Fruit fly (Drosophila melanogaster) Kc167 (cell line): ENCODE results near the gene ppk20.

Source experiments
- Myc ChIP-seq: fragments of >200 bp; optimal IDR thresholded peaks from 2 replicates; lab custom pipeline; 2017; ENCODE audit warnings: missing external identifiers
- Sin3A ChIP-seq: fragments of >200 bp; optimal IDR thresholded peaks from 2 replicates; lab custom pipeline; 2018; ENCODE audit warnings: missing external identifiers
- h ChIP-seq: fragments of >200 bp; optimal IDR thresholded peaks from 3 replicates; lab custom pipeline; 2018; ENCODE audit warnings: missing external identifiers
- insv ChIP-seq: fragments of >200 bp; optimal IDR thresholded peaks from 3 replicates; lab custom pipeline; 2018; ENCODE audit warnings: missing external identifiers
- psq ChIP-seq: fragments of >200 bp; optimal IDR thresholded peaks from 2 replicates; lab custom pipeline; 2017; ENCODE audit warnings: missing external identifiers
- ttk ChIP-seq: sonication (Bioruptor generic); optimal IDR thresholded peaks from 2 replicates; lab custom pipeline; 2017; ENCODE audit warnings: missing external identifiers

- TF ChIP-seq insv, result no peak
- TF ChIP-seq psq (lab: Kevin White, UChicago), result no peak
- TF ChIP-seq Myc (lab: Kevin White, UChicago), result no peak
- TF ChIP-seq h (lab: Kevin White, UChicago), result no peak
- no peak for TF ChIP-seq ttk (lab: Kevin White, UChicago)
- TF ChIP-seq Sin3A (lab: Kevin White, UChicago), result no peak
These were observed 8.7 kb downstream of the ppk20 start, which contains the start of gene Dop1R2 for dm6 chr3R:29659950-29660349.
